Worm (Caenorhabditis elegans): Measurements from ENCODE around the gene srd-39.

srd-39 gene

ce11 chrX:13306869-13307446 lies 6.6 kb upstream of the srd-39 start (continued):
- no peak for TF ChIP-seq Y67H2A.10 (GFP tag; conservative IDR thresholded peaks at IDR 0.05)
- TF ChIP-seq unc-62 (GFP tag; optimal IDR thresholded peaks at IDR 0.05): no peak
- TF ChIP-seq egl-18 (GFP tag; IDR thresholded peaks at IDR 0.05): peak; percentile 79; the same call in 1 of the 2 replicates
- no peak; the same call in 1 of the 2 replicates for TF ChIP-seq Y53G8AR.9 (GFP tag; conservative IDR thresholded peaks at IDR 0.05)
- TF ChIP-seq nhr-120 (GFP tag; IDR thresholded peaks at IDR 0.05): 0 out of 2 replicates have a peak, but pooled peaks have one; percentile 47
- TF ChIP-seq cebp-2 (GFP tag; IDR thresholded peaks at IDR 0.05): peak; percentile 90
- no peak; the same call in 1 of the 2 replicates for TF ChIP-seq madf-3 (GFP tag; IDR thresholded peaks at IDR 0.05)
- 0 out of 2 replicates have a peak, but pooled peaks have one; percentile 67 for TF ChIP-seq C17E4.6 (GFP tag; IDR thresholded peaks at IDR 0.05)
- TF ChIP-seq tlf-1 (GFP tag; optimal IDR thresholded peaks at IDR 0.05): peak; percentile 62
- TF ChIP-seq Y56A3A.18 (GFP tag; IDR thresholded peaks at IDR 0.05): peak; percentile 95
- TF ChIP-seq hrde-1 (tag; optimal IDR thresholded peaks at IDR 0.05; ENCODE audit: borderline replicate concordance): peak; percentile 90
- no peak for TF ChIP-seq efl-1 (GFP tag; optimal IDR thresholded peaks at IDR 0.05)
- TF ChIP-seq sea-2 (GFP tag; IDR thresholded peaks at IDR 0.05): no peak
- peak; percentile 93 for TF ChIP-seq snpc-3.4 (tag; optimal IDR thresholded peaks at IDR 0.05)
- no peak; the same call in 1 of the 2 replicates for TF ChIP-seq B0336.3 (GFP tag; IDR thresholded peaks at IDR 0.05)
- no peak for TF ChIP-seq nfya-2 (GFP tag; IDR thresholded peaks at IDR 0.05)
- TF ChIP-seq F57A8.1 (GFP tag; optimal IDR thresholded peaks at IDR 0.05): peak; percentile 82
- 0 out of 2 replicates have a peak, but pooled peaks have one; percentile 78 for TF ChIP-seq let-526 (GFP tag; IDR thresholded peaks at IDR 0.05)
- 0 out of 2 replicates have a peak, but pooled peaks have one; percentile 92 for TF ChIP-seq F37B4.10 (GFP tag; IDR thresholded peaks at IDR 0.05)
- peak; percentile 31; the same call in 1 of the 2 replicates for TF ChIP-seq egrh-3 (GFP tag; IDR thresholded peaks at IDR 0.05)
- TF ChIP-seq xnd-1 (tag; optimal IDR thresholded peaks at IDR 0.05): no peak
- TF ChIP-seq T26A5.8 (tag; optimal IDR thresholded peaks at IDR 0.05): peak; percentile 73
- peak; percentile 85 for TF ChIP-seq mes-4 (tag; optimal IDR thresholded peaks at IDR 0.05)
- TF ChIP-seq rec-8 (tag; optimal IDR thresholded peaks at IDR 0.05): peak; percentile 91 to 94
- TF ChIP-seq ztf-6 (GFP tag; IDR thresholded peaks at IDR 0.05): no peak
- TF ChIP-seq snpc-1.3 (tag; optimal IDR thresholded peaks at IDR 0.05; ENCODE audit: insufficient read depth): peak; percentile 91
- TF ChIP-seq ceh-27 (GFP tag; optimal IDR thresholded peaks at IDR 0.05): peak; percentile 85
- no peak for TF ChIP-seq lin-40 (tag; optimal IDR thresholded peaks at IDR 0.05)
- TF ChIP-seq Y79H2A.3 (GFP tag; conservative IDR thresholded peaks at IDR 0.05): 0 out of 2 replicates have a peak, but pooled peaks have one; percentile 34
- TF ChIP-seq bed-2 (GFP tag; IDR thresholded peaks at IDR 0.05): peak; percentile 57; the same call in 1 of the 2 replicates
- peak; percentile 81 for TF ChIP-seq snpc-1.1 (tag; optimal IDR thresholded peaks at IDR 0.05; ENCODE audit: insufficient read depth)
- TF ChIP-seq lsl-1 (GFP tag; optimal IDR thresholded peaks at IDR 0.05): peak; percentile 34
- peak; percentile 98 for TF ChIP-seq B0261.1 (tag; optimal IDR thresholded peaks at IDR 0.05)
- peak; percentile 81 for TF ChIP-seq ztf-26 (tag; optimal IDR thresholded peaks at IDR 0.05)
- peak; percentile 89; the same call in 1 of the 2 replicates for TF ChIP-seq dox-1 (GFP tag; IDR thresholded peaks at IDR 0.05)
- peak; percentile 52 for TF ChIP-seq ccch-3 (GFP tag; optimal IDR thresholded peaks at IDR 0.05)
- no peak for TF ChIP-seq lag-1 (GFP tag; IDR thresholded peaks at IDR 0.05)
- TF ChIP-seq lin-35 (GFP tag; optimal IDR thresholded peaks at IDR 0.05): peak in 2 of 3 experiments; percentile 1 to 83
- TF ChIP-seq tbx-9 (tag; optimal IDR thresholded peaks at IDR 0.05; ENCODE audit: borderline replicate concordance): peak; percentile 72
- TF ChIP-seq unc-130 (GFP tag; optimal IDR thresholded peaks at IDR 0.05): peak; percentile 87
